Fruit fly (Drosophila melanogaster) S2 (cell line): Measurements from ENCODE around the gene CG7990.
A peak's percentile ranks its signal among the peaks of the same experiment; 100 is the strongest.

Source experiments
- CG8478 ChIP-seq: fragments of >200 bp; optimal IDR thresholded peaks from 2 replicates; lab custom pipeline; 2018
- CTCF ChIP-seq, 2 experiments: fragments of >200 bp; optimal IDR thresholded peaks; 2 replicates each; lab custom pipeline; 2018

The CG7990 gene

dm6 chrX:19220963-19221572 lies 19.3 kb upstream of the CG7990 start:
- TF ChIP-seq CTCF (optimal IDR thresholded peaks at IDR 0.05; lab: Kevin White, UChicago) (no peak), CG8478 (lab: Kevin White, UChicago) (no peak)

- TF ChIP-seq CTCF (optimal IDR thresholded peaks at IDR 0.05; lab: Kevin White, UChicago) (no peak), CG8478 (lab: Kevin White, UChicago) (no peak)
These were observed 18.6 kb upstream of the CG7990 start, which contains the start of gene CG7884 for dm6 chrX:19220415-19220814. TSS of gene CG7884 (plus strand) at chrX:19220622.

- no peak for TF ChIP-seq CG8478 (lab: Kevin White, UChicago)
- TF ChIP-seq CTCF (optimal IDR thresholded peaks at IDR 0.05; lab: Kevin White, UChicago) = no peak
These were observed 14.9 kb upstream of the CG7990 start for dm6 chrX:19216671-19217070.

dm6 chrX:19215215-19215614 lies 13.4 kb upstream of the CG7990 start, which contains the start of gene Muc18B:
TSS of gene Muc18B (plus strand) at chrX:19215515.
- TF ChIP-seq CG8478 (lab: Kevin White, UChicago) (no peak), CTCF (optimal IDR thresholded peaks at IDR 0.05; lab: Kevin White, UChicago) (no peak)

- TF ChIP-seq CTCF (optimal IDR thresholded peaks at IDR 0.05; lab: Kevin White, UChicago) = no peak
- TF ChIP-seq CG8478 (lab: Kevin White, UChicago) = no peak
These were observed 11.2 kb upstream of the CG7990 start, which contains the start of gene Mur18B for dm6 chrX:19212954-19213353. TSS of gene Mur18B (plus strand) at chrX:19213254.

dm6 chrX:19211982-19212381 lies 10.2 kb upstream of the CG7990 start, which contains the start of gene CG14195:
TSS of gene CG14195 (minus strand) at chrX:19212082.
- TF ChIP-seq CTCF (optimal IDR thresholded peaks at IDR 0.05; lab: Kevin White, UChicago) = no peak
- no peak for TF ChIP-seq CG8478 (lab: Kevin White, UChicago)

dm6 chrX:19208014-19208413 lies 6.2 kb upstream of the CG7990 start, which contains the start of gene Ulp1:
TSS of gene Ulp1 (minus strand) at chrX:19208187.
- TF ChIP-seq CG8478 (lab: Kevin White, UChicago) = no peak
- TF ChIP-seq CTCF (optimal IDR thresholded peaks at IDR 0.05; lab: Kevin White, UChicago) = peak; percentile 58 to 67

- TF ChIP-seq CG8478 (lab: Kevin White, UChicago) = no peak
- peak in 1 of 2 experiments; percentile 4 for TF ChIP-seq CTCF (optimal IDR thresholded peaks at IDR 0.05; lab: Kevin White, UChicago)
These were observed 8.4 kb downstream of the CG7990 start, which contains the start of the genes CG7914 and CG14194 for dm6 chrX:19193336-19193735. TSS of gene CG7914 (minus strand) at chrX:19193448. TSS of gene CG14194 (plus strand) at chrX:19193555.

- no peak for TF ChIP-seq CTCF (optimal IDR thresholded peaks at IDR 0.05; lab: Kevin White, UChicago)
These were observed 10.2 kb downstream of the CG7990 start for dm6 chrX:19191597-19191996.

dm6 chrX:19191050-19191449 lies 10.7 kb downstream of the CG7990 start:
- TF ChIP-seq CG8478 (lab: Kevin White, UChicago) = no peak
- TF ChIP-seq CTCF (optimal IDR thresholded peaks at IDR 0.05; lab: Kevin White, UChicago) = no peak

- TF ChIP-seq CG8478 (lab: Kevin White, UChicago) (no peak), CTCF (optimal IDR thresholded peaks at IDR 0.05; lab: Kevin White, UChicago) (peak in 1 of 2 experiments; percentile 49)
These were observed 11.9 kb downstream of the CG7990 start, which contains the start of gene HP1D3csd for dm6 chrX:19189903-19190302. TSS of gene HP1D3csd (plus strand) at chrX:19190214.

dm6 chrX:19187624-19188085 lies 14.1 kb downstream of the CG7990 start, which contains the start of gene Mec2:
TSS of gene Mec2 (plus strand) at chrX:19188035.
- TF ChIP-seq CTCF (optimal IDR thresholded peaks at IDR 0.05; lab: Kevin White, UChicago) = no peak
- no peak for TF ChIP-seq CG8478 (lab: Kevin White, UChicago)

- TF ChIP-seq CG8478 (lab: Kevin White, UChicago) = no peak
- TF ChIP-seq CTCF (optimal IDR thresholded peaks at IDR 0.05; lab: Kevin White, UChicago) = no peak
These were observed 18.7 kb downstream of the CG7990 start, which contains the start of gene CG33253 for dm6 chrX:19183121-19183520. TSS of gene CG33253 (plus strand) at chrX:19183421.

dm6 chrX:19179696-19180255 lies 22.0 kb downstream of the CG7990 start, which contains the start of the genes CG7556 and CG7453:
TSS of gene CG7556 (minus strand) at chrX:19179830.
TSS of gene CG7453 (plus strand) at chrX:19180173.
- no peak for TF ChIP-seq CTCF (optimal IDR thresholded peaks at IDR 0.05; lab: Kevin White, UChicago)
- TF ChIP-seq CG8478 (lab: Kevin White, UChicago) = no peak
